Worm (Caenorhabditis elegans) whole organism, L4 larva: ENCODE data around the gene F44F4.9.
"Not testable (repeated sequence)": the region's sequence is repeated elsewhere in the genome, so short reads cannot be mapped to it uniquely, and the experiment has no call there.

ENCODE experiments used
- aha-1 ChIP-seq: fragments of 150-350 bp; peaks from one replicate; lab custom pipeline; 2014; ENCODE audit warnings: missing biosample characterization, missing genetic modification characterization
- ama-1 ChIP-seq: fragments of 150-350 bp; optimal IDR thresholded peaks from 2 replicates; lab custom pipeline; 2014; ENCODE audit warnings: inconsistent platforms, mixed read lengths
- ceh-28 ChIP-seq: fragments of 150-350 bp; optimal IDR thresholded peaks from 2 replicates; lab custom pipeline; 2014; ENCODE audit warnings: missing biosample characterization, missing genetic modification reagents, missing genetic modification characterization
- lin-1 ChIP-seq: fragments of 200-800 bp; sonication (Bioruptor generic); IDR thresholded peaks from 2 replicates; pipeline ENCODE4 v1.3.6; 2022; ENCODE audit warnings: missing genetic modification reagents, missing genetic modification characterization, missing compliant biosample characterization
- lin-15B ChIP-seq: fragments of 150-350 bp; sonication (generic microtip); optimal IDR thresholded peaks from 3 replicates; lab custom pipeline; 2014; ENCODE audit warnings: missing biosample characterization, missing genetic modification characterization
- mep-1 ChIP-seq: fragments of 150-350 bp; sonication (generic microtip); optimal IDR thresholded peaks from 3 replicates; lab custom pipeline; 2014; ENCODE audit warnings: missing biosample characterization, missing genetic modification characterization
- nhr-10 ChIP-seq: fragments of 150-350 bp; optimal IDR thresholded peaks from 2 replicates; lab custom pipeline; 2014; ENCODE audit warnings: missing biosample characterization, missing genetic modification characterization
- nhr-102 ChIP-seq: sonication (generic microtip); optimal IDR thresholded peaks from 2 replicates; lab custom pipeline; 2016; ENCODE audit warnings: mild to moderate bottlenecking, missing genetic modification characterization, moderate library complexity, missing compliant biosample characterization
- nhr-11 ChIP-seq: fragments of 150-350 bp; optimal IDR thresholded peaks from 2 replicates; lab custom pipeline; 2014; ENCODE audit warnings: missing biosample characterization, missing genetic modification characterization
- pha-4 ChIP-seq, 2 experiments: fragments of 150-350 bp in 1 of 2; fragments of 200-800 bp in 1 of 2; sonication (Bioruptor generic) in 1 of 2; IDR thresholded peaks in 1 of 2; optimal IDR thresholded peaks in 1 of 2; 2 replicates each; pipeline versions ENCODE4 v1.3.6 to Lab custom; 2014 to 2022; ENCODE audit warnings: missing genetic modification characterization in 2 of 2, missing genetic modification reagents in 2 of 2, missing biosample characterization in 1 of 2, missing compliant biosample characterization in 1 of 2
- spr-1 ChIP-seq: sonication (generic microtip); optimal IDR thresholded peaks from 2 replicates; lab custom pipeline; 2016; ENCODE audit warnings: mild to moderate bottlenecking, missing genetic modification characterization, missing compliant biosample characterization
- unc-39 ChIP-seq: sonication (generic microtip); optimal IDR thresholded peaks from 2 replicates; lab custom pipeline; 2017; ENCODE audit warnings: missing biosample characterization, missing genetic modification characterization
- zag-1 ChIP-seq: fragments of 150-350 bp; optimal IDR thresholded peaks from 2 replicates; lab custom pipeline; 2014; ENCODE audit warnings: missing biosample characterization, missing genetic modification characterization

- TF ChIP-seq ama-1 (lab: Kevin White, UChicago); unc-39 (tag; lab: Kevin White, UChicago); zag-1 (tag; lab: Kevin White, UChicago); lin-1 (GFP tag; lab: Robert Waterston, UW); lin-15B (tag; lab: Kevin White, UChicago); nhr-11 (tag; lab: Kevin White, UChicago); aha-1; pha-4 (GFP tag; IDR thresholded peaks at IDR 0.05; lab: Robert Waterston, UW); pha-4 (tag; optimal IDR thresholded peaks at IDR 0.05; lab: Kevin White, UChicago); ceh-28 (tag; lab: Kevin White, UChicago); mep-1; spr-1 (tag; lab: Kevin White, UChicago); nhr-102 (tag; lab: Kevin White, UChicago); nhr-10 (tag; lab: Kevin White, UChicago): not testable (repeated sequence)
These were observed 26.3 kb upstream of the F44F4.9 start, which contains the start of gene R03D7.15 for ce11 chrII:10941918-10942317.
